Fruit fly (Drosophila melanogaster): ENCODE results near the gene bowl.

Gene bowl

dm6 chr2L:3825413-3825812 lies 53.9 kb downstream of the bowl start, which contains the start of gene slp1 (continued):
- TF ChIP-seq Stat92E (GFP tag; optimal IDR thresholded peaks at IDR 0.05) (peak in 1 of 3 experiments; percentile 8), ranshi (GFP tag; IDR thresholded peaks at IDR 0.05) (no peak), CG6791 (GFP tag; IDR thresholded peaks at IDR 0.05; ENCODE audit: partially characterized antibody) (0 out of 3 replicates have a peak, but pooled peaks have one; percentile 46), CG7786 (GFP tag; optimal IDR thresholded peaks at IDR 0.05) (no peak), CG17912 (GFP tag; optimal IDR thresholded peaks at IDR 0.05) (no peak), Mrtf (GFP tag; IDR thresholded peaks at IDR 0.05) (no peak), lab (GFP tag; optimal IDR thresholded peaks at IDR 0.05) (no peak), gcm (GFP tag; optimal IDR thresholded peaks at IDR 0.05) (peak; percentile 37), pros (GFP tag; optimal IDR thresholded peaks at IDR 0.05) (peak; percentile 67), D19A (tag; optimal IDR thresholded peaks at IDR 0.05) (peak; percentile 1), CTCF (GFP tag; optimal IDR thresholded peaks at IDR 0.05) (no peak), Dip2 (GFP tag; IDR thresholded peaks at IDR 0.05) (no peak), oc (tag; optimal IDR thresholded peaks at IDR 0.05) (peak; percentile 80), row (GFP tag; IDR thresholded peaks at IDR 0.05) (no peak), CG17829 (tag; optimal IDR thresholded peaks at IDR 0.05) (peak; percentile 44), CG14441 (GFP tag; IDR thresholded peaks at IDR 0.05) (no peak), CG2889 (GFP tag; IDR thresholded peaks at IDR 0.05) (no peak), CG15696 (tag; optimal IDR thresholded peaks at IDR 0.05) (peak; percentile 6), tna (GFP tag; IDR thresholded peaks at IDR 0.05; ENCODE audit: partially characterized antibody) (0 out of 2 replicates have a peak, but pooled peaks have one; percentile 23), insv (GFP tag; optimal IDR thresholded peaks at IDR 0.05) (peak in 1 of 2 experiments; percentile 20), phol (tag; optimal IDR thresholded peaks at IDR 0.05) (peak; percentile 0), trem (tag; optimal IDR thresholded peaks at IDR 0.05) (peak; percentile 6), CG6854 (GFP tag; optimal IDR thresholded peaks at IDR 0.05) (no peak), slp2 (GFP tag; optimal IDR thresholded peaks at IDR 0.05) (no peak), Deaf1 (tag; optimal IDR thresholded peaks at IDR 0.05) (peak; percentile 95), CG10267 (tag; optimal IDR thresholded peaks at IDR 0.05) (no peak), CG7963 (GFP tag; IDR thresholded peaks at IDR 0.05; ENCODE audit: partially characterized antibody) (no peak), Max (GFP tag; optimal IDR thresholded peaks at IDR 0.05) (no peak), chinmo (GFP tag; IDR thresholded peaks at IDR 0.05; ENCODE audit: partially characterized antibody) (0 out of 4 replicates have a peak, but pooled peaks have one; percentile 44), CG31365 (tag; optimal IDR thresholded peaks at IDR 0.05) (no peak), CG8924 (tag; optimal IDR thresholded peaks at IDR 0.05) (no peak), Nf-YC (tag; optimal IDR thresholded peaks at IDR 0.05) (peak; percentile 98), ato (GFP tag; IDR thresholded peaks at IDR 0.05; ENCODE audit: partially characterized antibody) (no peak), CG2678 (tag; optimal IDR thresholded peaks at IDR 0.05) (no peak), CG6813 (GFP tag; optimal IDR thresholded peaks at IDR 0.05) (no peak), fd64A (GFP tag; optimal IDR thresholded peaks at IDR 0.05) (no peak), abd-A (tag; optimal IDR thresholded peaks at IDR 0.05) (peak; percentile 74), H2.0 (GFP tag; IDR thresholded peaks at IDR 0.05) (no peak), dan (GFP tag; IDR thresholded peaks at IDR 0.05) (no peak), chn (GFP tag; optimal IDR thresholded peaks at IDR 0.05) (peak; percentile 6), twi (tag; optimal IDR thresholded peaks at IDR 0.05) (peak; percentile 23), CG4617 (GFP tag; optimal IDR thresholded peaks at IDR 0.05; ENCODE audit: borderline replicate concordance) (no peak), bbx (GFP tag; IDR thresholded peaks at IDR 0.05; ENCODE audit: partially characterized antibody) (peak; percentile 38; the same call in 1 of the 2 replicates), crol (GFP tag; IDR thresholded peaks at IDR 0.05) (peak; percentile 56; the same call in 1 of the 2 replicates), CG12769 (tag; optimal IDR thresholded peaks at IDR 0.05) (no peak), Bdp1 (GFP tag; optimal IDR thresholded peaks at IDR 0.05) (no peak), ac (GFP tag; optimal IDR thresholded peaks at IDR 0.05) (no peak), Nf-YA (GFP tag; IDR thresholded peaks at IDR 0.05) (peak; percentile 54)

Measured in whole organism, embryonic.